Worm (Caenorhabditis elegans): Measurements from ENCODE around the gene F07C3.9.

DNA sequence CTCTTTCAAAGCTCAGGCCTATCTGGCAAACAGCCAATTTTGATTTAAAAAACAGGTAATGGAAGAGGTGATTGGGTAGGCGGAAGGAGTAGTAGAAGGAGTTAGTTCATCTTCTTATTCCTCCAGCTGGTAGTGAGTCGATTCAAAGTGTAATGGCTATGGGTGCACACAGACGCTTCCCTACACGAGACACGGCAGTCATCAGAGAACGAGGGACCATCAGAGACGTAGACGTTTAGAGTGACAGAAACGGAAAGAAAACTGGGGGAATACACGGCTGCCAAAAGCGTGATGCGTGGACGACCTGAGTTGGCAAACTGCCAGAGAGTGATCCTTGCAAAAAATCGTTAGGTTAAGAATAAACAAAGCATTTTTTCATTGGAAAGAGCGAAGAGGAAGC, 7.0 kb downstream of the F07C3.9 start:
- TF ChIP-seq mdl-1 (tag; optimal IDR thresholded peaks at IDR 0.05): peak in 1 of 2 experiments; percentile 25
- TF ChIP-seq ztf-1 (GFP tag; conservative IDR thresholded peaks at IDR 0.05): no peak
- no peak for TF ChIP-seq ztf-4 (tag; optimal IDR thresholded peaks at IDR 0.05)
- peak; percentile 74 for TF ChIP-seq sma-9 (GFP tag; optimal IDR thresholded peaks at IDR 0.05)
- TF ChIP-seq sma-9 (tag; optimal IDR thresholded peaks at IDR 0.05): no peak
- no peak for TF ChIP-seq nhr-6 (tag; optimal IDR thresholded peaks at IDR 0.05)
- no peak for TF ChIP-seq lin-39 (tag; optimal IDR thresholded peaks at IDR 0.05)
- TF ChIP-seq ztf-11 (tag; optimal IDR thresholded peaks at IDR 0.05): no peak
- TF ChIP-seq lsy-2 (tag; optimal IDR thresholded peaks at IDR 0.05): peak in 1 of 2 experiments; percentile 30
- TF ChIP-seq egl-27 (tag; optimal IDR thresholded peaks at IDR 0.05): no peak
- TF ChIP-seq elt-3 (tag; optimal IDR thresholded peaks at IDR 0.05): no peak
- TF ChIP-seq lin-11 (tag; optimal IDR thresholded peaks at IDR 0.05): no peak
- TF ChIP-seq ama-1 (optimal IDR thresholded peaks at IDR 0.05): no peak
